Worm (Caenorhabditis elegans) whole organism, young adult: ENCODE results near the gene mcm-2.

Source experiments
- Y53F4B.3 ChIP-seq: fragments of 200-800 bp; sonication (Bioruptor generic); IDR thresholded peaks from 2 replicates; pipeline ENCODE4 v1.3.6; 2022; ENCODE audit warnings: missing genetic modification reagents, missing genetic modification characterization, missing compliant biosample characterization
- Y79H2A.3 ChIP-seq: fragments of 200-800 bp; sonication (Bioruptor generic); conservative IDR thresholded peaks from 2 replicates; pipeline ENCODE4 v1.3.6; 2022; ENCODE audit warnings: missing genetic modification reagents, missing genetic modification characterization, missing compliant biosample characterization
- ama-1 ChIP-seq, 3 experiments: fragments of 150-350 bp in 1 of 3; sonication (generic microtip) in 2 of 3; optimal IDR thresholded peaks; 2 replicates each; lab custom pipeline; 2014 to 2018; ENCODE audit warnings: missing biosample characterization in 2 of 3, missing genetic modification characterization in 2 of 3, missing genetic modification reagents in 2 of 3
- ceh-40 ChIP-seq: fragments of 200-800 bp; sonication (Bioruptor generic); IDR thresholded peaks from 2 replicates; pipeline ENCODE4 v1.3.6; 2022; ENCODE audit warnings: missing genetic modification characterization, missing compliant biosample characterization
- ceh-91 ChIP-seq: fragments of 200-800 bp; sonication (Bioruptor generic); IDR thresholded peaks from 2 replicates; pipeline ENCODE4 v1.3.6; 2022; ENCODE audit warnings: missing genetic modification reagents, missing genetic modification characterization, missing compliant biosample characterization
- egl-18 ChIP-seq: fragments of 200-800 bp; sonication (Bioruptor generic); IDR thresholded peaks from 2 replicates; pipeline ENCODE4 v1.3.6; 2022; ENCODE audit warnings: missing genetic modification reagents, missing genetic modification characterization, missing compliant biosample characterization
- ets-4 ChIP-seq: fragments of 200-800 bp; sonication (Bioruptor generic); optimal IDR thresholded peaks from 2 replicates; lab custom pipeline; 2018; ENCODE audit warnings: mild to moderate bottlenecking, missing genetic modification characterization, missing compliant biosample characterization
- him-1 ChIP-seq: sonication (generic microtip); optimal IDR thresholded peaks from 2 replicates; lab custom pipeline; 2016; ENCODE audit warnings: missing genotype, missing genetic modification reagents, missing genetic modification characterization, missing compliant biosample characterization
- mcd-1 ChIP-seq: fragments of 200-800 bp; sonication (Bioruptor generic); IDR thresholded peaks from 2 replicates; pipeline ENCODE4 v1.3.6; 2022; ENCODE audit warnings: missing genetic modification reagents, missing genetic modification characterization, missing compliant biosample characterization
- pha-4 ChIP-seq: fragments of 150-350 bp; sonication (generic microtip); optimal IDR thresholded peaks from 2 replicates; lab custom pipeline; 2014; ENCODE audit warnings: missing biosample characterization, missing genetic modification reagents, missing genetic modification characterization
- somi-1 ChIP-seq: fragments of 200-800 bp; sonication (Bioruptor generic); optimal IDR thresholded peaks from 2 replicates; lab custom pipeline; 2018; ENCODE audit warnings: mild to moderate bottlenecking, missing genetic modification characterization, missing compliant biosample characterization
- unc-62 ChIP-seq: fragments of 150-350 bp; optimal IDR thresholded peaks from 2 replicates; lab custom pipeline; 2014; ENCODE audit warnings: missing biosample characterization, missing genetic modification reagents, missing genetic modification characterization
- xnd-1 ChIP-seq: sonication (generic microtip); optimal IDR thresholded peaks from 2 replicates; lab custom pipeline; 2016; ENCODE audit warnings: missing genotype, missing genetic modification reagents, missing genetic modification characterization, missing compliant biosample characterization
- zim-3 ChIP-seq: sonication (generic microtip); optimal IDR thresholded peaks from 2 replicates; lab custom pipeline; 2017; ENCODE audit warnings: mild to moderate bottlenecking, missing genetic modification characterization, moderate library complexity, missing compliant biosample characterization

ce11 chrII:12039039-12039438, 32.6 kb upstream of the mcm-2 start, which contains the start of gene tpi-1:
- no peak for TF ChIP-seq ceh-91
- TF ChIP-seq ceh-40 (GFP tag; lab: Robert Waterston, UW), result no peak
- TF ChIP-seq him-1 (tag; lab: Kevin White, UChicago), result no peak
- TF ChIP-seq pha-4 (tag; lab: Kevin White, UChicago), result no peak
- TF ChIP-seq egl-18, result no peak
- TF ChIP-seq Y53F4B.3 (GFP tag; lab: Robert Waterston, UW), result no peak
- TF ChIP-seq xnd-1 (tag; lab: Kevin White, UChicago), result no peak
- no peak for TF ChIP-seq unc-62 (GFP tag; lab: Kevin White, UChicago)
- TF ChIP-seq ets-4 (GFP tag; lab: Kevin White, UChicago), result no peak
- TF ChIP-seq ama-1 (optimal IDR thresholded peaks at IDR 0.05; lab: Kevin White, UChicago), result no peak
- TF ChIP-seq ama-1 (GFP tag; optimal IDR thresholded peaks at IDR 0.05; lab: Kevin White, UChicago), result no peak
- TF ChIP-seq somi-1 (GFP tag; lab: Kevin White, UChicago), result no peak
- no peak for TF ChIP-seq Y79H2A.3 (GFP tag; lab: Robert Waterston, UW)
- no peak for TF ChIP-seq zim-3 (tag; lab: Kevin White, UChicago)
- no peak for TF ChIP-seq mcd-1 (GFP tag; lab: Robert Waterston, UW)
